Worm (Caenorhabditis elegans) whole organism, early embryonic: ENCODE measurements around the gene Y110A2AL.1.

Source experiments
- B0310.2 ChIP-seq: sonication (generic microtip); optimal IDR thresholded peaks from 2 replicates; lab custom pipeline; 2016; ENCODE audit warnings: mild to moderate bottlenecking, missing genetic modification characterization, missing compliant biosample characterization
- F13C5.2 ChIP-seq: sonication (generic microtip); optimal IDR thresholded peaks from 2 replicates; lab custom pipeline; 2017; ENCODE audit warnings: mild to moderate bottlenecking, missing genetic modification characterization, inconsistent platforms, missing compliant biosample characterization
- aly-1 ChIP-seq: sonication (generic microtip); optimal IDR thresholded peaks from 2 replicates; lab custom pipeline; 2016; ENCODE audit warnings: missing genetic modification characterization, missing compliant biosample characterization
- ama-1 ChIP-seq: fragments of 150-350 bp; optimal IDR thresholded peaks from 2 replicates; lab custom pipeline; 2014
- ceh-13 ChIP-seq: fragments of 200-800 bp; sonication (Bioruptor generic); optimal IDR thresholded peaks from 2 replicates; lab custom pipeline; 2018; ENCODE audit warnings: mild to moderate bottlenecking, missing genetic modification characterization, missing compliant biosample characterization
- ceh-36 ChIP-seq: sonication (generic microtip); optimal IDR thresholded peaks from 2 replicates; lab custom pipeline; 2016; ENCODE audit warnings: missing genetic modification characterization, inconsistent platforms, missing compliant biosample characterization
- ets-7 ChIP-seq: sonication (generic microtip); optimal IDR thresholded peaks from 2 replicates; lab custom pipeline; 2016; ENCODE audit warnings: missing genotype, missing genetic modification characterization, missing compliant biosample characterization
- flt-1 ChIP-seq: fragments of 200-800 bp; sonication (Bioruptor generic); IDR thresholded peaks from 2 replicates; pipeline ENCODE4 v1.3.6; 2022; ENCODE audit warnings: missing genetic modification characterization, missing compliant biosample characterization
- hmbx-1 ChIP-seq: sonication (generic microtip); optimal IDR thresholded peaks from 2 replicates; lab custom pipeline; 2016; ENCODE audit warnings: mild to moderate bottlenecking, missing genetic modification characterization, missing compliant biosample characterization
- hmg-4 ChIP-seq: fragments of 200-800 bp; sonication (Bioruptor generic); optimal IDR thresholded peaks from 2 replicates; lab custom pipeline; 2018; ENCODE audit warnings: mild to moderate bottlenecking, missing genetic modification characterization, missing compliant biosample characterization
- hnd-1 ChIP-seq: sonication (generic microtip); optimal IDR thresholded peaks from 2 replicates; lab custom pipeline; 2016; ENCODE audit warnings: missing genetic modification characterization, missing compliant biosample characterization
- pes-1 ChIP-seq: fragments of 200-800 bp; sonication (Bioruptor generic); IDR thresholded peaks from 2 replicates; pipeline ENCODE4 v1.3.6; 2022; ENCODE audit warnings: missing genetic modification reagents, missing genetic modification characterization, missing compliant biosample characterization
- scrt-1 ChIP-seq: fragments of 200-800 bp; sonication (Bioruptor generic); IDR thresholded peaks from 2 replicates; pipeline ENCODE4 v1.3.6; 2022; ENCODE audit warnings: missing genetic modification characterization, missing compliant biosample characterization
- sea-1 ChIP-seq: fragments of 200-800 bp; sonication (Bioruptor generic); conservative IDR thresholded peaks from 2 replicates; pipeline ENCODE4 v1.3.6; 2022; ENCODE audit warnings: missing genetic modification characterization, missing compliant biosample characterization
- tbx-11 ChIP-seq: fragments of 200-800 bp; sonication (Bioruptor generic); IDR thresholded peaks from 2 replicates; pipeline ENCODE4 v1.3.6; 2022; ENCODE audit warnings: missing genetic modification characterization, missing compliant biosample characterization
- tbx-37 ChIP-seq: fragments of 200-800 bp; sonication (Bioruptor generic); conservative IDR thresholded peaks from 2 replicates; pipeline ENCODE4 v1.3.6; 2022; ENCODE audit warnings: missing genetic modification reagents, missing genetic modification characterization, missing compliant biosample characterization
- tra-4 ChIP-seq: sonication (generic microtip); optimal IDR thresholded peaks from 2 replicates; lab custom pipeline; 2017; ENCODE audit warnings: missing genetic modification characterization, missing compliant biosample characterization

Y110A2AL.1 gene

ce11 chrII:2920817-2921458, 46.0 kb downstream of the Y110A2AL.1 start:
- TF ChIP-seq pes-1 (no peak), B0310.2 (tag; lab: Kevin White, UChicago) (no peak), tbx-37 (GFP tag; lab: Robert Waterston, UW) (no peak), tbx-11 (GFP tag; lab: Robert Waterston, UW) (no peak), ama-1 (lab: Kevin White, UChicago) (no peak), ets-7 (tag; lab: Kevin White, UChicago) (no peak), sea-1 (GFP tag; lab: Robert Waterston, UW) (no peak)

- TF ChIP-seq tbx-37 (GFP tag; lab: Robert Waterston, UW) (no peak), F13C5.2 (tag; lab: Kevin White, UChicago) (no peak), flt-1 (GFP tag; lab: Robert Waterston, UW) (no peak), tra-4 (tag; lab: Kevin White, UChicago) (no peak), hnd-1 (no peak), pes-1 (no peak), ceh-36 (tag; lab: Kevin White, UChicago) (no peak), B0310.2 (tag; lab: Kevin White, UChicago) (no peak), sea-1 (GFP tag; lab: Robert Waterston, UW) (no peak), tbx-11 (GFP tag; lab: Robert Waterston, UW) (no peak), ceh-13 (GFP tag; lab: Kevin White, UChicago) (no peak)
These were observed 47.0 kb downstream of the Y110A2AL.1 start for ce11 chrII:2921860-2922259.

- TF ChIP-seq tbx-37 (GFP tag; lab: Robert Waterston, UW) = no peak
- no peak for TF ChIP-seq flt-1 (GFP tag; lab: Robert Waterston, UW)
- TF ChIP-seq scrt-1 = no peak
- no peak for TF ChIP-seq hmbx-1 (tag; lab: Kevin White, UChicago)
- no peak for TF ChIP-seq tra-4 (tag; lab: Kevin White, UChicago)
- TF ChIP-seq F13C5.2 (tag; lab: Kevin White, UChicago) = no peak
- TF ChIP-seq ets-7 (tag; lab: Kevin White, UChicago) = no peak
- TF ChIP-seq hmg-4 = no peak
- TF ChIP-seq sea-1 (GFP tag; lab: Robert Waterston, UW) = no peak
- no peak for TF ChIP-seq B0310.2 (tag; lab: Kevin White, UChicago)
- TF ChIP-seq ceh-36 (tag; lab: Kevin White, UChicago) = no peak
- no peak for TF ChIP-seq pes-1
- no peak for TF ChIP-seq hnd-1
- no peak for TF ChIP-seq aly-1 (tag; lab: Kevin White, UChicago)
These were observed 47.5 kb downstream of the Y110A2AL.1 start for ce11 chrII:2922359-2922758.

- TF ChIP-seq ceh-36 (tag; lab: Kevin White, UChicago) (no peak), hmg-4 (no peak), ceh-13 (GFP tag; lab: Kevin White, UChicago) (no peak), tbx-11 (GFP tag; lab: Robert Waterston, UW) (no peak), pes-1 (0 out of 2 replicates have a peak, but pooled peaks have one; percentile 29), tbx-37 (GFP tag; lab: Robert Waterston, UW) (no peak)
These were observed 47.9 kb downstream of the Y110A2AL.1 start for ce11 chrII:2922782-2923181.

ce11 chrII:2923617-2924016, 48.7 kb downstream of the Y110A2AL.1 start, which contains the start of gene ZK355.2:
Gene ZK355.2, plus strand, starts transcription at chrII:2923917.
- TF ChIP-seq ceh-36 (tag; lab: Kevin White, UChicago) = peak; percentile 15
- no peak for TF ChIP-seq ceh-13 (GFP tag; lab: Kevin White, UChicago)

ce11 chrII:2925032-2925431, 50.1 kb downstream of the Y110A2AL.1 start:
- TF ChIP-seq B0310.2 (tag; lab: Kevin White, UChicago) (no peak), scrt-1 (no peak), hmbx-1 (tag; lab: Kevin White, UChicago) (no peak), ets-7 (tag; lab: Kevin White, UChicago) (no peak)

ce11 chrII:2925806-2926558, 51.1 kb downstream of the Y110A2AL.1 start:
- no peak for TF ChIP-seq aly-1 (tag; lab: Kevin White, UChicago)
- TF ChIP-seq tra-4 (tag; lab: Kevin White, UChicago) = no peak
- TF ChIP-seq hnd-1 = no peak
